Fruit fly (Drosophila melanogaster) whole organism, adult: ENCODE results near the gene TfIIA-S.

Source experiments
- CG11617 ChIP-seq: fragments of 200-800 bp; sonication (Bioruptor generic); optimal IDR thresholded peaks from 2 replicates; lab custom pipeline; 2017; ENCODE audit warnings: mild to moderate bottlenecking, missing biosample characterization, missing genetic modification reagents, missing genetic modification characterization
- CG5204 ChIP-seq: fragments of 200-800 bp; sonication (Bioruptor generic); optimal IDR thresholded peaks from 2 replicates; lab custom pipeline; 2016; ENCODE audit warnings: missing biosample characterization, missing genetic modification characterization
- Clk ChIP-seq: fragments of 200-800 bp; sonication (Bioruptor generic); optimal IDR thresholded peaks from 2 replicates; lab custom pipeline; 2017; ENCODE audit warnings: missing biosample characterization, missing genetic modification characterization
- Crg-1 ChIP-seq: fragments of 200-800 bp; sonication (Bioruptor generic); optimal IDR thresholded peaks from 2 replicates; lab custom pipeline; 2016; ENCODE audit warnings: missing biosample characterization, missing genetic modification characterization
- Hr96 ChIP-seq: fragments of 200-800 bp; sonication (Bioruptor generic); optimal IDR thresholded peaks from 2 replicates; lab custom pipeline; 2016; ENCODE audit warnings: missing biosample characterization, missing genetic modification characterization
- Mnt ChIP-seq: fragments of 200-800 bp; sonication (Bioruptor generic); optimal IDR thresholded peaks from 2 replicates; lab custom pipeline; 2016; ENCODE audit warnings: missing biosample characterization, mild to moderate bottlenecking, missing genetic modification characterization
- bab1 ChIP-seq: fragments of 200-800 bp; sonication (Bioruptor generic); optimal IDR thresholded peaks from 3 replicates; lab custom pipeline; 2019; ENCODE audit warnings: missing biosample characterization, mild to moderate bottlenecking, missing genetic modification characterization, moderate library complexity
- cic ChIP-seq: fragments of 200-800 bp; sonication (Bioruptor generic); optimal IDR thresholded peaks from 2 replicates; lab custom pipeline; 2017; ENCODE audit warnings: missing biosample characterization, mild to moderate bottlenecking, missing genetic modification characterization, moderate library complexity
- kay ChIP-seq: fragments of 200-800 bp; sonication (Bioruptor generic); peaks from one replicate; lab custom pipeline; 2016; ENCODE audit warnings: missing biosample characterization, missing genetic modification characterization, borderline replicate concordance
- tj ChIP-seq: fragments of 200-800 bp; sonication (Bioruptor generic); optimal IDR thresholded peaks from 3 replicates; lab custom pipeline; 2017; ENCODE audit warnings: missing biosample characterization, mild to moderate bottlenecking, missing genetic modification characterization, moderate library complexity
- toe ChIP-seq: fragments of 200-800 bp; sonication (Bioruptor generic); optimal IDR thresholded peaks from 2 replicates; lab custom pipeline; 2016; ENCODE audit warnings: missing biosample characterization, missing genetic modification characterization

The TfIIA-S gene

DNA sequence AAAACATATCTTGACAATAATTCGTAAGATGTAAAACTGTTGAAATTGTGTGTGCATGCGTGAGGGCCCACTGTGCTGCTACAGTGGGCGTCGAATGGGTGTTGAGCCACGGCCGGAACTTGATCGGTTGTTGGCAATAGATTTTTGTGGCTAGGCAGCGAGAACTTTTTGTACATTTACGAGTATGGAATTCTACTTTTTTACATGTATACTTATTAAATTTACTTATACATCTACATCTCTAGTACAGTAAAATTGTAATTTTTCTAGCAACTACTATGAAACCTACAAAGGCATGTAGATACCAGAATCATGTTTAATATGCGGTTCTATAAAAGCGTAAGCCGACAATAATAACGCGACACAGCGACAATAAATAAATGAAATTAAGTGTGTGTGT, 41.3 kb downstream of the TfIIA-S start:
- TF ChIP-seq CG5204 (no peak), kay (GFP tag; lab: Kevin White, UChicago) (no peak), Crg-1 (GFP tag; lab: Kevin White, UChicago) (no peak), toe (GFP tag; lab: Kevin White, UChicago) (no peak)

- TF ChIP-seq Clk (no peak), Mnt (GFP tag; lab: Kevin White, UChicago) (no peak), bab1 (GFP tag; lab: Kevin White, UChicago) (no peak), Crg-1 (GFP tag; lab: Kevin White, UChicago) (no peak), Hr96 (no peak), cic (GFP tag; lab: Kevin White, UChicago) (no peak), CG11617 (no peak), toe (GFP tag; lab: Kevin White, UChicago) (no peak), tj (no peak)
Observed at dm6 chr3R:23846107-23846506, 44.8 kb downstream of the TfIIA-S start.
